Fruit fly (Drosophila melanogaster) whole organism, embryonic: ENCODE results near the gene mop.

Experiments used
- Adf1 ChIP-seq: fragments of 200-800 bp; sonication (Bioruptor generic); IDR thresholded peaks from 2 replicates; pipeline ENCODE4 v1.3.6; 2022; ENCODE audit warnings: missing biosample characterization, missing genetic modification characterization
- Awh ChIP-seq: fragments of 200-800 bp; sonication (Bioruptor generic); IDR thresholded peaks from 2 replicates; pipeline ENCODE4, ENCODE4 v1.3.6; 2022; ENCODE audit warnings: missing biosample characterization, missing genetic modification characterization
- C15 ChIP-seq: fragments of 200-800 bp; sonication (Bioruptor generic); IDR thresholded peaks from 3 replicates; pipeline ENCODE4 v1.3.6; 2022; ENCODE audit warnings: missing biosample characterization, missing genetic modification characterization
- CG10321 ChIP-seq: fragments of 200-800 bp; sonication (Bioruptor generic); IDR thresholded peaks from 2 replicates; pipeline ENCODE4 v1.3.6; 2022; ENCODE audit warnings: missing biosample characterization, missing genetic modification characterization
- CG12236 ChIP-seq: fragments of 200-800 bp; sonication (Bioruptor generic); optimal IDR thresholded peaks from 2 replicates; lab custom pipeline; 2016; ENCODE audit warnings: missing biosample characterization, missing genetic modification characterization
- CG12391 ChIP-seq: fragments of 200-800 bp; sonication (Bioruptor generic); optimal IDR thresholded peaks from 3 replicates; lab custom pipeline; 2018; ENCODE audit warnings: missing biosample characterization, mild to moderate bottlenecking, missing genetic modification characterization, moderate library complexity
- CG13624 ChIP-seq: fragments of 200-800 bp; sonication (Bioruptor generic); optimal IDR thresholded peaks from 2 replicates; lab custom pipeline; 2016; ENCODE audit warnings: missing biosample characterization, missing genetic modification characterization
- CG14014 ChIP-seq: fragments of 200-800 bp; sonication (Bioruptor generic); IDR thresholded peaks from 2 replicates; pipeline ENCODE4 v1.3.6; 2022; ENCODE audit warnings: missing biosample characterization, missing genetic modification characterization
- CG14441 ChIP-seq: fragments of 200-800 bp; sonication (Bioruptor generic); IDR thresholded peaks from 2 replicates; pipeline ENCODE4 v1.3.6; 2022; ENCODE audit warnings: missing biosample characterization, missing genetic modification characterization
- CG16813 ChIP-seq: fragments of 200-800 bp; sonication (Bioruptor generic); IDR thresholded peaks from 3 replicates; pipeline ENCODE4 v1.3.6; 2022; ENCODE audit warnings: missing biosample characterization, missing genetic modification characterization; ENCODE audit not compliant: partially characterized antibody
- CG17912 ChIP-seq: fragments of 200-800 bp; sonication (Bioruptor generic); optimal IDR thresholded peaks from 2 replicates; lab custom pipeline; 2018; ENCODE audit warnings: missing biosample characterization, mild to moderate bottlenecking, missing genetic modification characterization
- CG18599 ChIP-seq: fragments of 200-800 bp; sonication (Bioruptor generic); optimal IDR thresholded peaks from 3 replicates; lab custom pipeline; 2017; ENCODE audit warnings: missing biosample characterization, missing genetic modification characterization, mild to moderate bottlenecking, moderate library complexity, missing genetic modification reagents
- CG18764 ChIP-seq: fragments of 200-800 bp; sonication (Bioruptor generic); optimal IDR thresholded peaks from 3 replicates; lab custom pipeline; 2016; ENCODE audit warnings: missing biosample characterization, missing genetic modification characterization
- CG2120 ChIP-seq: fragments of 200-800 bp; sonication (Bioruptor generic); optimal IDR thresholded peaks from 3 replicates; lab custom pipeline; 2016; ENCODE audit warnings: missing biosample characterization, missing genetic modification characterization
- CG2129 ChIP-seq: fragments of 200-800 bp; sonication (Bioruptor generic); IDR thresholded peaks from 2 replicates; pipeline ENCODE4 v1.3.6; 2022; ENCODE audit warnings: missing biosample characterization, missing genetic modification characterization; ENCODE audit not compliant: partially characterized antibody
- CG2889 ChIP-seq: fragments of 200-800 bp; sonication (Bioruptor generic); IDR thresholded peaks from 3 replicates; pipeline ENCODE4 v1.3.6; 2022; ENCODE audit warnings: missing biosample characterization, missing genetic modification characterization
- CG30403 ChIP-seq: fragments of 200-800 bp; sonication (Bioruptor generic); optimal IDR thresholded peaks from 3 replicates; lab custom pipeline; 2016; ENCODE audit warnings: missing biosample characterization, missing genetic modification characterization
- CG31224 ChIP-seq: fragments of 200-800 bp; sonication (Bioruptor generic); IDR thresholded peaks from 2 replicates; pipeline ENCODE4 v1.3.6; 2022; ENCODE audit warnings: missing biosample characterization, missing genetic modification characterization
- CG7963 ChIP-seq: fragments of 200-800 bp; sonication (Bioruptor generic); IDR thresholded peaks from 3 replicates; pipeline ENCODE4 v1.3.6; 2022; ENCODE audit warnings: missing biosample characterization, missing genetic modification characterization; ENCODE audit not compliant: partially characterized antibody
- CG8290 ChIP-seq, 3 experiments: fragments of 200-800 bp; sonication (Bioruptor generic); optimal IDR thresholded peaks; 2 replicates each; lab custom pipeline; 2016 to 2019; ENCODE audit warnings: missing biosample characterization in 3 of 3, missing genetic modification characterization in 3 of 3, mild to moderate bottlenecking in 2 of 3, moderate library complexity in 1 of 3
- CG9215 ChIP-seq: fragments of 200-800 bp; sonication (Bioruptor generic); IDR thresholded peaks from 2 replicates; pipeline ENCODE4 v1.3.6; 2022; ENCODE audit warnings: missing biosample characterization, missing genetic modification characterization
- Dfd ChIP-seq, 2 experiments: fragments of >200 bp; optimal IDR thresholded peaks; 2 replicates each; lab custom pipeline; 2017; ENCODE audit warnings: missing biosample characterization in 2 of 2, missing genetic modification characterization in 2 of 2
- Dll ChIP-seq: fragments of 200-800 bp; sonication (Bioruptor generic); IDR thresholded peaks from 4 replicates; pipeline ENCODE4 v1.3.6; 2022; ENCODE audit warnings: missing biosample characterization, missing genetic modification characterization; ENCODE audit not compliant: partially characterized antibody
- E2f2 ChIP-seq: fragments of 200-800 bp; sonication (Bioruptor generic); IDR thresholded peaks from 2 replicates; pipeline ENCODE4 v1.3.6; 2022; ENCODE audit warnings: missing biosample characterization, missing genetic modification characterization
- HLH3B ChIP-seq: fragments of 200-800 bp; sonication (Bioruptor generic); IDR thresholded peaks from 2 replicates; pipeline ENCODE4 v1.3.6; 2022; ENCODE audit warnings: missing biosample characterization, missing genetic modification characterization
- HLH4C ChIP-seq: fragments of 200-800 bp; sonication (Bioruptor generic); IDR thresholded peaks from 3 replicates; pipeline ENCODE4 v1.3.6; 2022; ENCODE audit warnings: missing biosample characterization, missing genetic modification characterization; ENCODE audit not compliant: partially characterized antibody
- Nf-YA ChIP-seq: fragments of 200-800 bp; sonication (Bioruptor generic); IDR thresholded peaks from 2 replicates; pipeline ENCODE4 v1.3.6; 2022; ENCODE audit warnings: missing biosample characterization, missing genetic modification characterization
- Pdp1 ChIP-seq, 2 experiments: fragments of 200-800 bp; sonication (Bioruptor generic); optimal IDR thresholded peaks; 3 replicates each; lab custom pipeline; 2016; ENCODE audit warnings: missing biosample characterization in 2 of 2, missing genetic modification characterization in 2 of 2, mild to moderate bottlenecking in 1 of 2, moderate library complexity in 1 of 2
- Rx ChIP-seq: fragments of 200-800 bp; sonication (Bioruptor generic); IDR thresholded peaks from 2 replicates; pipeline ENCODE4 v1.3.6; 2022; ENCODE audit warnings: missing biosample characterization, missing genetic modification characterization
- Trl ChIP-seq, 3 experiments: fragments of >200 bp in 2 of 3; fragments of 200-800 bp in 1 of 3; sonication (Bioruptor generic) in 1 of 3; optimal IDR thresholded peaks; 2 replicates in 1 of 3; 3 replicates in 2 of 3; lab custom pipeline; 2016 to 2017; ENCODE audit warnings: missing biosample characterization in 1 of 3, missing genetic modification characterization in 1 of 3
- YL-1 ChIP-seq: fragments of 200-800 bp; sonication (Bioruptor generic); optimal IDR thresholded peaks from 3 replicates; lab custom pipeline; 2017; ENCODE audit warnings: missing biosample characterization, mild to moderate bottlenecking, missing genetic modification characterization
- al ChIP-seq: fragments of 200-800 bp; sonication (Bioruptor generic); IDR thresholded peaks from 2 replicates; pipeline ENCODE4 v1.3.6; 2022; ENCODE audit warnings: missing biosample characterization, missing genetic modification characterization
- amos ChIP-seq: fragments of 200-800 bp; sonication (Bioruptor generic); IDR thresholded peaks from 2 replicates; pipeline ENCODE4 v1.3.6; 2022; ENCODE audit warnings: missing biosample characterization, missing genetic modification characterization; ENCODE audit not compliant: partially characterized antibody
- ap ChIP-seq: fragments of 200-800 bp; sonication (Bioruptor generic); IDR thresholded peaks from 2 replicates; pipeline ENCODE4 v1.3.6; 2022; ENCODE audit warnings: missing biosample characterization, missing genetic modification characterization
- chm ChIP-seq: fragments of 200-800 bp; sonication (Bioruptor generic); IDR thresholded peaks from 2 replicates; pipeline ENCODE4 v1.3.6; 2022; ENCODE audit warnings: missing biosample characterization, missing genetic modification characterization
- dysf ChIP-seq: fragments of 200-800 bp; sonication (Bioruptor generic); IDR thresholded peaks from 3 replicates; pipeline ENCODE4 v1.3.6; 2022; ENCODE audit warnings: missing biosample characterization, missing genetic modification characterization
- ems ChIP-seq: fragments of 200-800 bp; sonication (Bioruptor generic); optimal IDR thresholded peaks from 3 replicates; lab custom pipeline; 2016; ENCODE audit warnings: missing biosample characterization, missing genetic modification characterization
- fu2 ChIP-seq: fragments of 200-800 bp; sonication (Bioruptor generic); optimal IDR thresholded peaks from 2 replicates; lab custom pipeline; 2016; ENCODE audit warnings: missing biosample characterization, missing genetic modification characterization
- gcm2 ChIP-seq: fragments of 200-800 bp; sonication (Bioruptor generic); optimal IDR thresholded peaks from 2 replicates; lab custom pipeline; 2016; ENCODE audit warnings: missing biosample characterization, missing genetic modification characterization
- hth ChIP-seq: fragments of >200 bp; optimal IDR thresholded peaks from 2 replicates; lab custom pipeline; 2017; ENCODE audit warnings: inconsistent platforms
- lilli ChIP-seq: fragments of 200-800 bp; sonication (Bioruptor generic); optimal IDR thresholded peaks from 3 replicates; lab custom pipeline; 2016; ENCODE audit warnings: missing biosample characterization, missing genetic modification characterization
- mam ChIP-seq: fragments of 200-800 bp; sonication (Bioruptor generic); optimal IDR thresholded peaks from 3 replicates; lab custom pipeline; 2016; ENCODE audit warnings: missing biosample characterization, missing genetic modification characterization
- sd ChIP-seq: fragments of 200-800 bp; sonication (Bioruptor generic); optimal IDR thresholded peaks from 3 replicates; lab custom pipeline; 2018; ENCODE audit warnings: missing biosample characterization, mild to moderate bottlenecking, missing genetic modification characterization, moderate library complexity
- stwl ChIP-seq: fragments of 200-800 bp; sonication (Bioruptor generic); optimal IDR thresholded peaks from 3 replicates; lab custom pipeline; 2018; ENCODE audit warnings: missing biosample characterization, mild to moderate bottlenecking, missing genetic modification characterization, moderate library complexity
- vfl ChIP-seq: fragments of 200-800 bp; sonication (Bioruptor generic); optimal IDR thresholded peaks from 2 replicates; lab custom pipeline; 2016; ENCODE audit warnings: missing biosample characterization, missing genetic modification characterization
- zen ChIP-seq: fragments of 200-800 bp; sonication (Bioruptor generic); optimal IDR thresholded peaks from 3 replicates; lab custom pipeline; 2018; ENCODE audit warnings: missing biosample characterization, mild to moderate bottlenecking, missing genetic modification characterization, moderate library complexity

mop gene

DNA sequence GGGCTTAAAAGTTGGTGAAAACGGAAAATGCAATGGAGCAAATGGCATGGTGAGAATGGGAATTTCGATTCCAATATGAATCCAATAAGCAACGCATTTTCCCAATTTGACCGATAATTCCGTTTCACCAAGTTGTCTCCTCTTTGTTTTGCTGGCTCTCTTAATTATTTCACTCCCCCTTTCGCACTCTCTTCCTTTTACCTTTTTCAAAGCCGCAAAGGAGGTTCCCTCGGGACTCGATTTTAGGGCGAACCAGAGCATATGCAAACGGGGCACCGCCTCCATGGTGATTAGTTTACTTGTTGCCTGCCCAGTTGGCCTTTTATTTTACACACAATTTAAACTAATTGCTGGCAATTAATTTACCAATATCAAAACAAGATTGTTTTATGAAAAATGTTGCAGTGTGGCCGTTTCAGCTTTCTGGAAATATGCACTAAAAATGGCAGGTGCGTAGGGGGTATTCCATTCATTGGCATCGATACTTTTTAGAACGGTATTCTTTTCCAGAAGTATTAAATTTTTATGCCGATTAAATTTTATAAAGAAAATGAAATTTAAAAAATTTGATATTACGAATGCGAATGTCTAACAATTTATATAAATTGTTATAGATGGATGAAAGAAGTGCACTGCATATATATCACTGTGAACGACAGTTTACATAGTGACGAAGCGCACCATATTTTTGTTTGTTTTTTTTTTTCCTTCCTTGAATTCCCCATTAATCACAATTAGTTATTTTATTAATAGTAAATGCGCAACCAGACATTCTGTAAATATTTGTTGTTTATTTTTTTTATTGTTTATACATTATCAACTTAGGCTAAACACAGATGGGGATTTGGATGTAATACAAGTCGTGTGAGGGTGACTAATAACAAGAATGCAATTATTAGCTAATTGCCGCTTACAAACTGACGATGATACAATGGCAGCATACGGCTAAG lies at the start of gene mop (continued):
- TF ChIP-seq CG9215 (GFP tag; lab: Robert Waterston, UW) (peak; percentile 23; the same call in 1 of the 2 replicates), CG10321 (GFP tag; lab: Robert Waterston, UW) (no peak), CG12391 (tag; lab: Kevin White, UChicago) (peak; percentile 60), CG12236 (GFP tag; lab: Kevin White, UChicago) (no peak), al (GFP tag; lab: Robert Waterston, UW) (peak; percentile 34; the same call in 1 of the 2 replicates), Awh (peak; percentile 43), ems (GFP tag; lab: Kevin White, UChicago) (peak; percentile 23), Trl (optimal IDR thresholded peaks at IDR 0.05; lab: Kevin White, UChicago) (peak; percentile 57 to 59), Trl (GFP tag; optimal IDR thresholded peaks at IDR 0.05; lab: Kevin White, UChicago) (no peak), CG8290 (GFP tag; optimal IDR thresholded peaks at IDR 0.05; lab: Kevin White, UChicago) (peak; percentile 78), CG8290 (tag; optimal IDR thresholded peaks at IDR 0.05; lab: Kevin White, UChicago) (peak in 1 of 2 experiments; percentile 70), E2f2 (peak; percentile 20; the same call in 1 of the 2 replicates), CG2120 (GFP tag; lab: Kevin White, UChicago) (peak; percentile 64), stwl (tag; lab: Kevin White, UChicago) (peak; percentile 55), CG30403 (peak; percentile 46), Nf-YA (GFP tag; lab: Robert Waterston, UW) (0 out of 2 replicates have a peak, but pooled peaks have one; percentile 9), gcm2 (GFP tag; lab: Kevin White, UChicago) (no peak), CG18599 (GFP tag; lab: Kevin White, UChicago) (peak; percentile 21), sd (tag; lab: Kevin White, UChicago) (no peak), CG13624 (GFP tag; lab: Kevin White, UChicago) (no peak), zen (tag; lab: Kevin White, UChicago) (peak; percentile 17), lilli (peak; percentile 32), chm (GFP tag; lab: Robert Waterston, UW) (peak; percentile 72; the same call in 1 of the 2 replicates), Pdp1 (GFP tag; optimal IDR thresholded peaks at IDR 0.05; lab: Kevin White, UChicago) (peak in 1 of 2 experiments; percentile 15), CG2889 (0 out of 3 replicates have a peak, but pooled peaks have one; percentile 19), CG14441 (peak; percentile 63), vfl (GFP tag; lab: Kevin White, UChicago) (no peak), CG17912 (GFP tag; lab: Kevin White, UChicago) (no peak), CG2129 (GFP tag; lab: Robert Waterston, UW) (0 out of 2 replicates have a peak, but pooled peaks have one; percentile 28), HLH4C (GFP tag; lab: Robert Waterston, UW) (0 out of 3 replicates have a peak, but pooled peaks have one; percentile 46), CG16813 (GFP tag; lab: Robert Waterston, UW) (peak; percentile 39; the same call in 1 of the 3 replicates), Adf1 (GFP tag; lab: Robert Waterston, UW) (0 out of 2 replicates have a peak, but pooled peaks have one; percentile 18), CG7963 (no peak), CG18764 (GFP tag; lab: Kevin White, UChicago) (peak; percentile 1), HLH3B (GFP tag; lab: Robert Waterston, UW) (peak; percentile 48), Dfd (GFP tag; optimal IDR thresholded peaks at IDR 0.05; lab: Kevin White, UChicago) (no peak), hth (lab: Kevin White, UChicago) (no peak), YL-1 (peak; percentile 57), C15 (GFP tag; lab: Robert Waterston, UW) (no peak), dysf (peak; percentile 46; the same call in 2 of the 3 replicates), mam (GFP tag; lab: Kevin White, UChicago) (peak; percentile 28), Dll (GFP tag; lab: Robert Waterston, UW) (peak; percentile 74; the same call in 3 of the 4 replicates), Rx (GFP tag; lab: Robert Waterston, UW) (0 out of 2 replicates have a peak, but pooled peaks have one; percentile 33), ap (GFP tag; lab: Robert Waterston, UW) (peak; percentile 43; the same call in 1 of the 2 replicates), amos (GFP tag; lab: Robert Waterston, UW) (peak; percentile 61; the same call in 1 of the 2 replicates), CG31224 (GFP tag; lab: Robert Waterston, UW) (peak; percentile 27; the same call in 1 of the 2 replicates), fu2 (GFP tag; lab: Kevin White, UChicago) (peak; percentile 9), CG14014 (GFP tag; lab: Robert Waterston, UW) (peak; percentile 55)
